Fruit fly (Drosophila melanogaster) whole organism, embryonic: ENCODE results near the gene Tsp33B.

ENCODE experiments used
- CG10321 ChIP-seq: fragments of 200-800 bp; sonication (Bioruptor generic); IDR thresholded peaks from 2 replicates; pipeline ENCODE4 v1.3.6; 2022; ENCODE audit warnings: missing biosample characterization, missing genetic modification characterization
- CG10959 ChIP-seq: fragments of 200-800 bp; sonication (Bioruptor generic); IDR thresholded peaks from 2 replicates; pipeline ENCODE4 v1.3.6; 2022; ENCODE audit warnings: missing biosample characterization, missing genetic modification characterization
- CG12942 ChIP-seq: fragments of 200-800 bp; sonication (Bioruptor generic); optimal IDR thresholded peaks from 3 replicates; lab custom pipeline; 2016; ENCODE audit warnings: missing biosample characterization, missing genetic modification characterization
- CG13624 ChIP-seq: fragments of 200-800 bp; sonication (Bioruptor generic); optimal IDR thresholded peaks from 2 replicates; lab custom pipeline; 2016; ENCODE audit warnings: missing biosample characterization, missing genetic modification characterization
- CG13894 ChIP-seq: fragments of 200-800 bp; sonication (Bioruptor generic); optimal IDR thresholded peaks from 3 replicates; lab custom pipeline; 2018; ENCODE audit warnings: missing biosample characterization, mild to moderate bottlenecking, missing genetic modification characterization, moderate library complexity
- CG14710 ChIP-seq: fragments of 200-800 bp; sonication (Bioruptor generic); optimal IDR thresholded peaks from 3 replicates; lab custom pipeline; 2019; ENCODE audit warnings: missing biosample characterization, mild to moderate bottlenecking, missing genetic modification characterization, moderate library complexity
- CG1602 ChIP-seq: fragments of 200-800 bp; sonication (Bioruptor generic); optimal IDR thresholded peaks from 3 replicates; lab custom pipeline; 2016; ENCODE audit warnings: missing biosample characterization, missing genetic modification characterization
- CG17385 ChIP-seq: fragments of 200-800 bp; sonication (Bioruptor generic); optimal IDR thresholded peaks from 3 replicates; lab custom pipeline; 2018; ENCODE audit warnings: missing biosample characterization, mild to moderate bottlenecking, missing genetic modification characterization
- CG2116 ChIP-seq: fragments of 200-800 bp; sonication (Bioruptor generic); optimal IDR thresholded peaks from 3 replicates; lab custom pipeline; 2018; ENCODE audit warnings: missing biosample characterization, mild to moderate bottlenecking, missing genetic modification characterization
- CG2199 ChIP-seq: fragments of 200-800 bp; sonication (Bioruptor generic); IDR thresholded peaks from 3 replicates; pipeline ENCODE4 v1.3.6; 2022; ENCODE audit warnings: missing biosample characterization, missing genetic modification characterization
- CG30020 ChIP-seq: fragments of 200-800 bp; optimal IDR thresholded peaks from 2 replicates; lab custom pipeline; 2019; ENCODE audit warnings: missing biosample characterization, mild to moderate bottlenecking, missing genetic modification characterization, moderate library complexity
- CG31224 ChIP-seq: fragments of 200-800 bp; sonication (Bioruptor generic); IDR thresholded peaks from 2 replicates; pipeline ENCODE4 v1.3.6; 2022; ENCODE audit warnings: missing biosample characterization, missing genetic modification characterization
- CG33557 ChIP-seq: fragments of 200-800 bp; sonication (Bioruptor generic); optimal IDR thresholded peaks from 2 replicates; lab custom pipeline; 2019; ENCODE audit warnings: missing biosample characterization, mild to moderate bottlenecking, missing genetic modification characterization, moderate library complexity
- CG7357 ChIP-seq: fragments of 200-800 bp; sonication (Bioruptor generic); IDR thresholded peaks from 3 replicates; pipeline ENCODE4 v1.3.6; 2022; ENCODE audit warnings: missing biosample characterization, missing genetic modification characterization
- Chrac-16 ChIP-seq: fragments of 200-800 bp; sonication (Bioruptor generic); optimal IDR thresholded peaks from 3 replicates; lab custom pipeline; 2016; ENCODE audit warnings: missing biosample characterization, missing genetic modification characterization
- D ChIP-seq, 2 experiments: fragments of 200-800 bp in 1 of 2; fragments of >200 bp in 1 of 2; sonication (Bioruptor generic) in 1 of 2; optimal IDR thresholded peaks; 2 replicates in 1 of 2; 3 replicates in 1 of 2; lab custom pipeline; 2017; ENCODE audit warnings: mild to moderate bottlenecking in 1 of 2, missing biosample characterization in 1 of 2, missing genetic modification characterization in 1 of 2, missing genetic modification reagents in 1 of 2
- ERR ChIP-seq: fragments of 200-800 bp; sonication (Bioruptor generic); optimal IDR thresholded peaks from 2 replicates; lab custom pipeline; 2016; ENCODE audit warnings: missing biosample characterization, missing genetic modification characterization
- Ets97D ChIP-seq: fragments of 200-800 bp; sonication (Bioruptor generic); optimal IDR thresholded peaks from 3 replicates; lab custom pipeline; 2016; ENCODE audit warnings: missing biosample characterization, missing genetic modification characterization
- HLH4C ChIP-seq: fragments of 200-800 bp; sonication (Bioruptor generic); IDR thresholded peaks from 3 replicates; pipeline ENCODE4 v1.3.6; 2022; ENCODE audit warnings: missing biosample characterization, missing genetic modification characterization; ENCODE audit not compliant: partially characterized antibody
- Med ChIP-seq: fragments of 200-800 bp; sonication (Bioruptor generic); peaks from one replicate; lab custom pipeline; 2016; ENCODE audit warnings: missing biosample characterization, missing genetic modification characterization, mild to moderate bottlenecking, inconsistent platforms, moderate library complexity
- Nf-YB ChIP-seq: fragments of 200-800 bp; sonication (Bioruptor generic); optimal IDR thresholded peaks from 3 replicates; lab custom pipeline; 2019; ENCODE audit warnings: missing biosample characterization, mild to moderate bottlenecking, missing genetic modification characterization, moderate library complexity
- PHDP ChIP-seq: fragments of 200-800 bp; sonication (Bioruptor generic); optimal IDR thresholded peaks from 3 replicates; lab custom pipeline; 2018; ENCODE audit warnings: missing biosample characterization, mild to moderate bottlenecking, missing genetic modification characterization, moderate library complexity
- Ptx1 ChIP-seq: fragments of 200-800 bp; sonication (Bioruptor generic); IDR thresholded peaks from 2 replicates; pipeline ENCODE4 v1.3.6; 2022; ENCODE audit warnings: missing biosample characterization, missing genetic modification characterization
- TFAM ChIP-seq: fragments of 200-800 bp; sonication (Bioruptor generic); optimal IDR thresholded peaks from 2 replicates; lab custom pipeline; 2017; ENCODE audit warnings: missing biosample characterization, missing genetic modification characterization, inconsistent platforms
- Trl ChIP-seq, 3 experiments: fragments of >200 bp in 2 of 3; fragments of 200-800 bp in 1 of 3; sonication (Bioruptor generic) in 1 of 3; optimal IDR thresholded peaks; 2 replicates in 1 of 3; 3 replicates in 2 of 3; lab custom pipeline; 2016 to 2017; ENCODE audit warnings: missing biosample characterization in 1 of 3, missing genetic modification characterization in 1 of 3
- ab ChIP-seq: fragments of 200-800 bp; sonication (Bioruptor generic); optimal IDR thresholded peaks from 2 replicates; lab custom pipeline; 2016; ENCODE audit warnings: missing biosample characterization, missing genetic modification characterization
- ac ChIP-seq: fragments of 200-800 bp; sonication (Bioruptor generic); optimal IDR thresholded peaks from 3 replicates; lab custom pipeline; 2017; ENCODE audit warnings: missing biosample characterization, mild to moderate bottlenecking, missing genetic modification characterization
- amos ChIP-seq: fragments of 200-800 bp; sonication (Bioruptor generic); IDR thresholded peaks from 2 replicates; pipeline ENCODE4 v1.3.6; 2022; ENCODE audit warnings: missing biosample characterization, missing genetic modification characterization; ENCODE audit not compliant: partially characterized antibody
- cg ChIP-seq: fragments of 200-800 bp; sonication (Bioruptor generic); optimal IDR thresholded peaks from 3 replicates; lab custom pipeline; 2019; ENCODE audit warnings: missing biosample characterization, mild to moderate bottlenecking, missing genetic modification characterization, moderate library complexity
- chinmo ChIP-seq: fragments of 200-800 bp; sonication (Bioruptor generic); IDR thresholded peaks from 4 replicates; pipeline ENCODE4 v1.3.6; 2022; ENCODE audit warnings: missing biosample characterization, missing genetic modification characterization; ENCODE audit not compliant: partially characterized antibody
- crp ChIP-seq, 2 experiments: fragments of 200-800 bp; sonication (Bioruptor generic); optimal IDR thresholded peaks; 2 replicates in 1 of 2; 3 replicates in 1 of 2; lab custom pipeline; 2017; ENCODE audit warnings: missing biosample characterization in 2 of 2, missing genetic modification characterization in 2 of 2, mild to moderate bottlenecking in 1 of 2, moderate library complexity in 1 of 2
- da ChIP-seq: fragments of 200-800 bp; sonication (Bioruptor generic); optimal IDR thresholded peaks from 2 replicates; lab custom pipeline; 2016; ENCODE audit warnings: missing biosample characterization, missing genetic modification characterization
- dati ChIP-seq: fragments of 200-800 bp; sonication (Bioruptor generic); IDR thresholded peaks from 2 replicates; pipeline ENCODE4 v1.3.6; 2022; ENCODE audit warnings: missing biosample characterization, missing genetic modification characterization
- dm ChIP-seq: fragments of 200-800 bp; sonication (Bioruptor generic); optimal IDR thresholded peaks from 3 replicates; lab custom pipeline; 2016; ENCODE audit warnings: missing biosample characterization, missing genetic modification characterization
- eve ChIP-seq, 2 experiments: fragments of >200 bp; optimal IDR thresholded peaks; 2 replicates each; lab custom pipeline; 2017; ENCODE audit warnings: missing biosample characterization in 2 of 2, missing genetic modification characterization in 2 of 2
- ewg ChIP-seq: fragments of 200-800 bp; sonication (Bioruptor generic); optimal IDR thresholded peaks from 3 replicates; lab custom pipeline; 2017; ENCODE audit warnings: mild to moderate bottlenecking, missing biosample characterization, missing genetic modification reagents, missing genetic modification characterization
- hb ChIP-seq: fragments of 200-800 bp; sonication (Bioruptor generic); IDR thresholded peaks from 3 replicates; pipeline ENCODE4 v1.3.6; 2022; ENCODE audit warnings: missing biosample characterization, missing genetic modification characterization; ENCODE audit not compliant: partially characterized antibody
- jing ChIP-seq: fragments of 200-800 bp; sonication (Bioruptor generic); optimal IDR thresholded peaks from 2 replicates; lab custom pipeline; 2018; ENCODE audit warnings: missing biosample characterization, mild to moderate bottlenecking, missing genetic modification characterization
- onecut ChIP-seq: fragments of 200-800 bp; sonication (Bioruptor generic); IDR thresholded peaks from 2 replicates; pipeline ENCODE4 v1.3.6; 2022; ENCODE audit warnings: missing biosample characterization, missing genetic modification characterization
- otp ChIP-seq: fragments of 200-800 bp; sonication (Bioruptor generic); IDR thresholded peaks from 3 replicates; pipeline ENCODE4, ENCODE4 v1.3.6; 2022; ENCODE audit warnings: missing biosample characterization, missing genetic modification characterization
- pnt ChIP-seq: fragments of 200-800 bp; sonication (Bioruptor generic); optimal IDR thresholded peaks from 3 replicates; lab custom pipeline; 2016; ENCODE audit warnings: missing biosample characterization, missing genetic modification characterization
- prd ChIP-seq, 3 experiments: fragments of >200 bp in 2 of 3; fragments of 200-800 bp in 1 of 3; sonication (Bioruptor generic) in 1 of 3; optimal IDR thresholded peaks in 2 of 3; IDR thresholded peaks in 1 of 3; 2 replicates in 2 of 3; 3 replicates in 1 of 3; pipeline versions ENCODE4 v1.3.6 to Lab custom; 2017 to 2022; ENCODE audit warnings: missing biosample characterization in 1 of 3, missing genetic modification characterization in 1 of 3
- pros ChIP-seq: fragments of 200-800 bp; sonication (Bioruptor generic); optimal IDR thresholded peaks from 3 replicates; lab custom pipeline; 2019; ENCODE audit warnings: missing biosample characterization, mild to moderate bottlenecking, missing genetic modification characterization, moderate library complexity
- psq ChIP-seq: fragments of 200-800 bp; sonication (Bioruptor generic); optimal IDR thresholded peaks from 2 replicates; lab custom pipeline; 2017; ENCODE audit warnings: missing biosample characterization, missing genetic modification characterization
- schlank ChIP-seq: fragments of 200-800 bp; sonication (Bioruptor generic); optimal IDR thresholded peaks from 2 replicates; lab custom pipeline; 2018; ENCODE audit warnings: missing biosample characterization, mild to moderate bottlenecking, missing genetic modification characterization
- sna ChIP-seq: fragments of 200-800 bp; sonication (Bioruptor generic); IDR thresholded peaks from 2 replicates; pipeline ENCODE4 v1.3.6; 2022; ENCODE audit warnings: missing biosample characterization, missing genetic modification characterization; ENCODE audit not compliant: partially characterized antibody
- tna ChIP-seq: fragments of 200-800 bp; sonication (Bioruptor generic); IDR thresholded peaks from 2 replicates; pipeline ENCODE4 v1.3.6; 2022; ENCODE audit warnings: missing biosample characterization, missing genetic modification characterization; ENCODE audit not compliant: partially characterized antibody

Tsp33B gene

DNA sequence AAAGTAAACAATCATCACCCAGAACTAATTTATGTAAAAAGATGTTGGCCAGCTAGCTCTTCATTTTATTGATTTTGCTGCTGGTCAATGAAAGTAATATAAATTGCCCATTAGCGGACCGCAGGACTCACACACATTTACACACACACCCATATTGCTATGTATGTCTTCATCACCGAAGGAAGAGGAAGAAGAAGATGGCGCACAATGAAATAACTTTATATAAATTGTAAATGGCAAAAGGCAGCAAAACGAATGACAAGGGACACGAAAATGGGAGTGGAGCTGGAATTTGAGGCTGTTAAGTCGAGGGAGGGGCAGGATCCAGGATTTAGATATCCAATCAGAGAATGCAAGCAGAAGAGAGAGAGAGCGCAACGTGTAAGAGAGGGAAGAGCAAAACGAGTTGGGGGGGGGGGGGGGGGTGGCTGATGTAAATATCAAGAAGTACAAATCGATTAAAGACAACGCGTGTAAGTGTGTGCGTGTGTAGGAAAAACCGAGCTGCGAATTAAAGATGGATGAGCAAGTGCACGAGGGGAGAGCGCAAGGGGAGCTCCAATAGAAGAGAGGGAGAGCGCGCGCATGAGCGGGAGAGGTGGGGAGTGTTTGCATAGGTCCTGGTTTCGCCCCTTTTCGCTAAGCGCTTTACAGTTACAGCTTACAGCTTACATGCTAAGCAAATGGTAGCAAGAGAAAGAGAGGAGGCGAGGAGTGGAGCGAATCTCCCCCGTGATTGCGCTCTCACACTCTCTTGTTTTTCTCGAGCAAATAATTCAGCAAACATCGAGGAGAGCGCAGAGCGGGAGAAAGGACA, 12.3 kb upstream of the Tsp33B start (continued):
- TF ChIP-seq prd (optimal IDR thresholded peaks at IDR 0.05; lab: Kevin White, UChicago): no peak
- no peak for TF ChIP-seq prd (GFP tag; IDR thresholded peaks at IDR 0.05; lab: Robert Waterston, UW)
- TF ChIP-seq amos (GFP tag; lab: Robert Waterston, UW): no peak
- no peak for TF ChIP-seq jing (GFP tag; lab: Kevin White, UChicago)
- no peak for TF ChIP-seq TFAM
- no peak for TF ChIP-seq D (optimal IDR thresholded peaks at IDR 0.05; lab: Kevin White, UChicago)
- no peak for TF ChIP-seq D (GFP tag; optimal IDR thresholded peaks at IDR 0.05; lab: Kevin White, UChicago)
- TF ChIP-seq CG30020 (tag; lab: Kevin White, UChicago): no peak
- no peak for TF ChIP-seq CG31224 (GFP tag; lab: Robert Waterston, UW)
- TF ChIP-seq CG12942 (GFP tag; lab: Kevin White, UChicago): no peak
- no peak for TF ChIP-seq ERR (GFP tag; lab: Kevin White, UChicago)
- TF ChIP-seq onecut (GFP tag; lab: Robert Waterston, UW): peak; percentile 88
- TF ChIP-seq CG1602: no peak
- TF ChIP-seq hb: no peak
- 0 out of 3 replicates have a peak, but pooled peaks have one; percentile 23 for TF ChIP-seq HLH4C
- TF ChIP-seq CG7357 (GFP tag; lab: Robert Waterston, UW): no peak
- no peak for TF ChIP-seq CG2116 (GFP tag; lab: Kevin White, UChicago)
- TF ChIP-seq CG13624: no peak
- no peak for TF ChIP-seq ab (GFP tag; lab: Kevin White, UChicago)
- no peak for TF ChIP-seq Ets97D (GFP tag; lab: Kevin White, UChicago)
- no peak for TF ChIP-seq Ptx1 (GFP tag; lab: Robert Waterston, UW)
- no peak for TF ChIP-seq CG2199 (GFP tag; lab: Robert Waterston, UW)
- no peak for TF ChIP-seq Chrac-16 (GFP tag; lab: Kevin White, UChicago)
- no peak for TF ChIP-seq CG14710
- no peak for TF ChIP-seq dati (GFP tag; lab: Robert Waterston, UW)
- TF ChIP-seq CG33557 (GFP tag; lab: Kevin White, UChicago): no peak
- TF ChIP-seq Trl (optimal IDR thresholded peaks at IDR 0.05; lab: Kevin White, UChicago): peak; percentile 75 to 86
- no peak for TF ChIP-seq Trl (GFP tag; optimal IDR thresholded peaks at IDR 0.05; lab: Kevin White, UChicago)
- peak; percentile 6 for TF ChIP-seq psq (GFP tag; lab: Kevin White, UChicago)
- TF ChIP-seq ac (GFP tag; lab: Kevin White, UChicago): no peak
- no peak for TF ChIP-seq da
- peak; percentile 47 for TF ChIP-seq pros (GFP tag; lab: Kevin White, UChicago)
- TF ChIP-seq eve (GFP tag; optimal IDR thresholded peaks at IDR 0.05; lab: Kevin White, UChicago): no peak
- TF ChIP-seq otp (GFP tag; lab: Robert Waterston, UW): no peak
- no peak for TF ChIP-seq crp (GFP tag; optimal IDR thresholded peaks at IDR 0.05; lab: Kevin White, UChicago)
- no peak for TF ChIP-seq pnt (GFP tag; lab: Kevin White, UChicago)
- TF ChIP-seq cg (GFP tag; lab: Kevin White, UChicago): peak; percentile 33
- no peak for TF ChIP-seq tna (GFP tag; lab: Robert Waterston, UW)
- TF ChIP-seq CG10959 (GFP tag; lab: Robert Waterston, UW): no peak
- peak; percentile 56 for TF ChIP-seq CG17385 (GFP tag; lab: Kevin White, UChicago)
- TF ChIP-seq sna (GFP tag; lab: Robert Waterston, UW): no peak
- TF ChIP-seq Med (GFP tag; lab: Kevin White, UChicago): peak; percentile 59
- no peak for TF ChIP-seq schlank
- TF ChIP-seq ewg (GFP tag; lab: Kevin White, UChicago): peak; percentile 86
- TF ChIP-seq Nf-YB (GFP tag; lab: Kevin White, UChicago): peak; percentile 57
- peak; percentile 37 for TF ChIP-seq CG13894
- TF ChIP-seq chinmo (GFP tag; lab: Robert Waterston, UW): 0 out of 4 replicates have a peak, but pooled peaks have one; percentile 46
- no peak for TF ChIP-seq PHDP (tag; lab: Kevin White, UChicago)
- no peak for TF ChIP-seq CG10321 (GFP tag; lab: Robert Waterston, UW)
- no peak for TF ChIP-seq dm
